Worm (Caenorhabditis elegans) whole organism, L4 larva: Measurements from ENCODE around the gene txdc-17.

ENCODE experiments used
- F10B5.3 ChIP-seq: sonication (generic microtip); optimal IDR thresholded peaks from 2 replicates; lab custom pipeline; 2016; ENCODE audit warnings: mild to moderate bottlenecking, missing genetic modification characterization, missing compliant biosample characterization
- R02D3.7 ChIP-seq: fragments of 150-350 bp; sonication (generic microtip); optimal IDR thresholded peaks from 3 replicates; lab custom pipeline; 2014; ENCODE audit warnings: missing biosample characterization, missing genetic modification characterization
- aly-2 ChIP-seq: sonication (generic microtip); optimal IDR thresholded peaks from 2 replicates; lab custom pipeline; 2018; ENCODE audit warnings: missing biosample characterization, missing genetic modification characterization
- ama-1 ChIP-seq: fragments of 150-350 bp; optimal IDR thresholded peaks from 2 replicates; lab custom pipeline; 2014; ENCODE audit warnings: inconsistent platforms, mixed read lengths
- daf-12 ChIP-seq: fragments of 150-350 bp; optimal IDR thresholded peaks from 2 replicates; lab custom pipeline; 2014; ENCODE audit warnings: missing biosample characterization, missing genetic modification reagents, missing genetic modification characterization
- egl-27 ChIP-seq: sonication (generic microtip); optimal IDR thresholded peaks from 3 replicates; lab custom pipeline; 2017; ENCODE audit warnings: missing biosample characterization, missing genetic modification reagents, missing genetic modification characterization
- hlh-30 ChIP-seq: sonication (generic microtip); optimal IDR thresholded peaks from 2 replicates; lab custom pipeline; 2017; ENCODE audit warnings: antibody characterized with exemption, mild to moderate bottlenecking, missing genetic modification characterization, missing compliant biosample characterization; ENCODE audit not compliant: insufficient read depth
- lin-39 ChIP-seq: fragments of 150-350 bp; optimal IDR thresholded peaks from 2 replicates; lab custom pipeline; 2014; ENCODE audit warnings: missing biosample characterization, missing genetic modification reagents, missing genetic modification characterization
- nhr-10 ChIP-seq: fragments of 150-350 bp; optimal IDR thresholded peaks from 2 replicates; lab custom pipeline; 2014; ENCODE audit warnings: missing biosample characterization, missing genetic modification characterization
- ztf-11 ChIP-seq: fragments of 150-350 bp; optimal IDR thresholded peaks from 2 replicates; lab custom pipeline; 2014; ENCODE audit warnings: missing biosample characterization, missing genetic modification characterization

ce11 chrIII:2868416-2868815 lies 34.0 kb downstream of the txdc-17 start:
- TF ChIP-seq lin-39 (tag; lab: Kevin White, UChicago) (no peak), daf-12 (tag; lab: Kevin White, UChicago) (no peak), aly-2 (tag; lab: Kevin White, UChicago) (no peak), R02D3.7 (tag; lab: Kevin White, UChicago) (no peak), hlh-30 (tag; lab: Kevin White, UChicago) (no peak), ama-1 (lab: Kevin White, UChicago) (no peak), nhr-10 (tag; lab: Kevin White, UChicago) (no peak), egl-27 (no peak), F10B5.3 (tag; lab: Kevin White, UChicago) (no peak), ztf-11 (no peak)
